Fruit fly (Drosophila melanogaster): ENCODE data around the gene ND-75.

ND-75 gene

DNA sequence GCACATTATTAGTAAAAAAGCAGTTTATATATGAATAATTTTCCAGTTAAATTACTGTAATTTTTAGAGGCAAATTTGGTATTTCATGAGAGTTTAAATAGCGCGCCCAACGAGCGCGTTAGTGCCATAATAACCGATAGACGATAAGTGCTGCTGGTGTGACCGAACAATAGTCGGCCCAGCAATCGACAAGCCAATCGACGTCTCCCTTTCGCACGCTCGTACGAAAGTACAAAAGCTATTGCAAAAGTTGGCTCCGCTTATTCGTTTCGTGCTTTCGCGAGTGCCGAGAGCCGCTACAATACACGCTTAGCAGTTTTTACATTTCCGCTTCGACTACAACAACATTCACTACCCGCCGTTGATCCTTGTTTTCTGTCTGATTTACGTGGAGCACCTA is 9.2 kb downstream of the ND-75 start, which contains the start of gene Trxr1 (continued):
- TF ChIP-seq Nf-YB (GFP tag; optimal IDR thresholded peaks at IDR 0.05) (no peak), pzg (GFP tag; optimal IDR thresholded peaks at IDR 0.05) (peak; percentile 80), CoRest (tag; optimal IDR thresholded peaks at IDR 0.05) (no peak), CG10267 (tag; optimal IDR thresholded peaks at IDR 0.05) (no peak), CG7556 (GFP tag; optimal IDR thresholded peaks at IDR 0.05) (no peak), jumu (GFP tag; optimal IDR thresholded peaks at IDR 0.05) (no peak), CG10462 (GFP tag; optimal IDR thresholded peaks at IDR 0.05) (no peak), Pdp1 (GFP tag; optimal IDR thresholded peaks at IDR 0.05) (peak in 1 of 2 experiments; percentile 70), pnt (GFP tag; optimal IDR thresholded peaks at IDR 0.05) (no peak), Dref (GFP tag; IDR thresholded peaks at IDR 0.05) (peak; percentile 93), danr (GFP tag; IDR thresholded peaks at IDR 0.05) (no peak), CG11085 (GFP tag; IDR thresholded peaks at IDR 0.05) (no peak), NC2α (GFP tag; optimal IDR thresholded peaks at IDR 0.05) (no peak), ttk (GFP tag; IDR thresholded peaks at IDR 0.05) (no peak), Lim3 (GFP tag; IDR thresholded peaks at IDR 0.05) (no peak), H15 (GFP tag; IDR thresholded peaks at IDR 0.05) (no peak), NK7.1 (GFP tag; optimal IDR thresholded peaks at IDR 0.05) (no peak), CG1647 (GFP tag; optimal IDR thresholded peaks at IDR 0.05) (no peak), grn (GFP tag; optimal IDR thresholded peaks at IDR 0.05) (no peak), CG11695 (GFP tag; IDR thresholded peaks at IDR 0.05) (no peak), CG12219 (GFP tag; optimal IDR thresholded peaks at IDR 0.05) (no peak), jing (GFP tag; optimal IDR thresholded peaks at IDR 0.05) (no peak), CG15479 (GFP tag; optimal IDR thresholded peaks at IDR 0.05) (no peak), wek (GFP tag; optimal IDR thresholded peaks at IDR 0.05) (no peak), MESR4 (GFP tag; optimal IDR thresholded peaks at IDR 0.05) (peak; percentile 19), phol (tag; optimal IDR thresholded peaks at IDR 0.05) (no peak), CG15269 (tag; optimal IDR thresholded peaks at IDR 0.05) (no peak), Bgb (GFP tag; IDR thresholded peaks at IDR 0.05; ENCODE audit: partially characterized antibody) (peak; percentile 81), CG2199 (GFP tag; IDR thresholded peaks at IDR 0.05) (no peak), CG6175 (GFP tag; IDR thresholded peaks at IDR 0.05) (no peak), CG18764 (GFP tag; optimal IDR thresholded peaks at IDR 0.05) (no peak), rib (GFP tag; IDR thresholded peaks at IDR 0.05) (peak; percentile 53; the same call in 1 of the 2 replicates), CG9876 (GFP tag; optimal IDR thresholded peaks at IDR 0.05) (no peak), CG13894 (tag; optimal IDR thresholded peaks at IDR 0.05) (peak; percentile 22), CG12299 (tag; optimal IDR thresholded peaks at IDR 0.05) (no peak), CG6683 (GFP tag; optimal IDR thresholded peaks at IDR 0.05) (no peak), Fer2 (tag; optimal IDR thresholded peaks at IDR 0.05) (no peak), cad (GFP tag; optimal IDR thresholded peaks at IDR 0.05) (no peak), CG30403 (GFP tag; optimal IDR thresholded peaks at IDR 0.05) (no peak), z (GFP tag; IDR thresholded peaks at IDR 0.05) (no peak), bowl (GFP tag; IDR thresholded peaks at IDR 0.05) (no peak), zen (tag; optimal IDR thresholded peaks at IDR 0.05) (no peak), Max (GFP tag; optimal IDR thresholded peaks at IDR 0.05) (no peak), vvl (GFP tag; IDR thresholded peaks at IDR 0.05) (no peak), CG9609 (GFP tag; optimal IDR thresholded peaks at IDR 0.05) (no peak), gsb-n (tag; optimal IDR thresholded peaks at IDR 0.05) (no peak), Med (GFP tag) (peak; percentile 77), CG8359 (GFP tag; optimal IDR thresholded peaks at IDR 0.05; ENCODE audit: borderline replicate concordance) (no peak), D19B (GFP tag; optimal IDR thresholded peaks at IDR 0.05) (no peak), CG10366 (GFP tag; IDR thresholded peaks at IDR 0.05) (no peak), CG1024 (GFP tag; IDR thresholded peaks at IDR 0.05) (no peak), E2f1 (GFP tag; IDR thresholded peaks at IDR 0.05) (no peak)
